Worm (Caenorhabditis elegans): ENCODE results near the gene best-19.

best-19 gene

DNA sequence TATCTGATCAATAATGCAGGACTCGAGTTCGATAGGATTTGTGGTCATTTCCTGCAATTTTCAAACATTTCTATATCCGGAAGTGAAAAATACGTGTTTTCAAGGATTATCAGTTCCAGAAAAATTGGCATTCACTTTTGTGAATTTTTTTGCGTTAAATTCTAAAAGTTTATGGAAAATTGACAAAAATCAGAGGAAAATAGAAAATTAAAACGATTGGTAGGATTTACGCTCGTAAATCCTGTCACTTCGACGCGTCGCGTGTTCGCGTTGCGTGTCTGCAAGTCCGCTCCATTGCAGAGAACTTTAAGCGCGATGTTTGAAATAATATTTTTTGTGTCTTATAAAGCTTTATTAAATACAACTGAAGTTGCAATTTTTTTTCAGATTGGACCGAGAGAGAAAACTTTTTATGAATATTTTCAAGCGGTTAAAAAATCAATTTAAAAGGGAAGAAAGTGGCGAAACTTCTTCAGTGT is 28.0 kb upstream of the best-19 start, which contains the start of gene rcat-1 (continued):
- peak; percentile 98 for TF ChIP-seq lin-15B (tag; optimal IDR thresholded peaks at IDR 0.05)
- TF ChIP-seq nhr-76 (tag; optimal IDR thresholded peaks at IDR 0.05) = no peak
- peak; percentile 43 for TF ChIP-seq fkh-10 (GFP tag; optimal IDR thresholded peaks at IDR 0.05)
- no peak for TF ChIP-seq ceh-9 (tag; optimal IDR thresholded peaks at IDR 0.05)
- no peak for TF ChIP-seq fos-1 (tag; optimal IDR thresholded peaks at IDR 0.05)
- peak; percentile 91 for TF ChIP-seq nfya-1 (tag; optimal IDR thresholded peaks at IDR 0.05; ENCODE audit: insufficient read depth)
- peak; percentile 76 for TF ChIP-seq egl-5 (tag; optimal IDR thresholded peaks at IDR 0.05)
- peak; percentile 77 for TF ChIP-seq nhr-25 (tag; optimal IDR thresholded peaks at IDR 0.05)
- TF ChIP-seq fkh-2 (tag; optimal IDR thresholded peaks at IDR 0.05) = no peak
- peak; percentile 1 for TF ChIP-seq nhr-77 (tag; optimal IDR thresholded peaks at IDR 0.05)
- no peak for TF ChIP-seq ztf-4 (tag; optimal IDR thresholded peaks at IDR 0.05)
- no peak for TF ChIP-seq tbx-2 (tag; optimal IDR thresholded peaks at IDR 0.05)

DNA sequence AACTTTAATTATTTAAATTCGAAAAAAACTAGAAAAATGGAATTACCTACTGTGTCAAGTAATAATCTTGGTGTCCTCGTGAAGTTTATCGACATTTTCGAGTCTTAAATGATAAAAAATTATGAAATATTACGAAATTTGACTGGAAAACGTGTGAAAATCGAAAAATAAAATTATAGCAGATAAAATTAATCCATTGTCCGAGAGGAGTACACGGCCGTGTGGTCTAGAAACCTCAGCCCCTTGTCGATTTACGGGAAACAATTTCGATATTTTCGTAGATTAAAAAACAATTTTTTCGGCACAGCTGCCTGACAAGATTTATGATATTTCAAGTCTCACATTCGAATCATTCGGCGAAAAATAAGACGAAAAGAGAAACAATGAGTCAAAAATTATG is 26.4 kb upstream of the best-19 start, which contains the start of gene R02D3.8:
Gene R02D3.8 (minus strand): TSS at position 109 of the 400 bp plus-strand sequence.
- TF ChIP-seq nhr-237 (tag; optimal IDR thresholded peaks at IDR 0.05) (no peak), lin-15B (tag; optimal IDR thresholded peaks at IDR 0.05) (peak; percentile 64), nfya-1 (tag; optimal IDR thresholded peaks at IDR 0.05; ENCODE audit: insufficient read depth) (peak; percentile 52), snpc-4 (tag; optimal IDR thresholded peaks at IDR 0.05) (no peak), jun-1 (tag; optimal IDR thresholded peaks at IDR 0.05) (no peak), ceh-82 (tag; optimal IDR thresholded peaks at IDR 0.05) (no peak), lsy-12 (tag; optimal IDR thresholded peaks at IDR 0.05) (peak; percentile 17), ceh-9 (tag; optimal IDR thresholded peaks at IDR 0.05) (no peak), elt-3 (tag; optimal IDR thresholded peaks at IDR 0.05) (no peak), fos-1 (tag; optimal IDR thresholded peaks at IDR 0.05) (no peak), nhr-43 (tag; optimal IDR thresholded peaks at IDR 0.05; ENCODE audit: poor library complexity, severe bottlenecking) (peak; percentile 54), pha-4 (tag; optimal IDR thresholded peaks at IDR 0.05) (peak; percentile 35), nhr-23 (tag; optimal IDR thresholded peaks at IDR 0.05) (peak; percentile 57), ama-1 (optimal IDR thresholded peaks at IDR 0.05) (peak; percentile 43), fkh-2 (tag; optimal IDR thresholded peaks at IDR 0.05) (no peak), mml-1 (tag; optimal IDR thresholded peaks at IDR 0.05) (no peak), hmg-11 (tag; optimal IDR thresholded peaks at IDR 0.05) (peak; percentile 24), egl-27 (tag; optimal IDR thresholded peaks at IDR 0.05) (no peak), aly-2 (tag; optimal IDR thresholded peaks at IDR 0.05) (no peak), eor-1 (tag; optimal IDR thresholded peaks at IDR 0.05) (no peak), elt-2 (tag; optimal IDR thresholded peaks at IDR 0.05) (peak; percentile 16), lin-39 (tag; optimal IDR thresholded peaks at IDR 0.05) (peak; percentile 25)

DNA sequence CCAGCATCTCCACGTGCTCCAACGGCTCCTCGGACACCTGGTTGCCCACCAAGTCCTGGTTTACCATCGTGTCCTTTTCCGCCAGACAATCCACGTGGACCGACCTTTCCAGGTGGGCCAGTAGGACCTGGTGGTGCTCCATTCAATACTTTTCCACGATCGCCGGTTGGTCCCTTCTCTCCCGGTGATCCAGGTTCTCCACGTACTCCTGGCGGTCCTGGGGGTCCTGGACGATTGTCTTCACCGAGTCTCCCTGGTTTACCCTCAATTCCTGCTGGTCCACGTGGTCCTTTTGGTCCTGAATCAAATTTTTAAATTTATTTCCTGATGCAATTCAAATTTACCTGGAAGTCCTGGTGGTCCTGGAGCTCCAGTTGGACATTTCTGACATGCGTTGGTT is 25.1 kb upstream of the best-19 start:
- no peak for TF ChIP-seq mdl-1 (tag; optimal IDR thresholded peaks at IDR 0.05)
- no peak for TF ChIP-seq eor-1 (tag; optimal IDR thresholded peaks at IDR 0.05)
- no peak for TF ChIP-seq nhr-28 (tag; optimal IDR thresholded peaks at IDR 0.05)
- TF ChIP-seq aly-2 (tag; optimal IDR thresholded peaks at IDR 0.05) = no peak
- no peak for TF ChIP-seq nhr-76 (tag; optimal IDR thresholded peaks at IDR 0.05)
- no peak for TF ChIP-seq ceh-82 (tag; optimal IDR thresholded peaks at IDR 0.05)

DNA sequence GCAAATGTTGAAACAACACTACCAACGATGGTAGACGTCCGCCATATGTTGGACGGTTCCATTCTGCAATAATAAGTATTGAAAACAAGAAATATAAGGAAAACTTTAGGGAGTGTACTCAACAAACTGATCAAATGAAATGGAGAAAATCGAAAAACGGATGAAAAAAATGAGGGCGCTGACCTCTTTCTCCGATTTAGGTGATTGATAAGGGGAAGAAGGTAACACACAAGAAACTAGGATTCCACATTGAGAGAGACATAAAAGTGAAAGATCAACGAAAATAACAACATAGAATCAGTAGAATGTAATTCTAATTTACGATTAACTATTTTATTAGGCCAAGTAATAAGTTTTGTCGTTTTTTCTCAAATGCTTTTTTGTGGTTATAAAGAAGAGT is 24.3 kb upstream of the best-19 start, which contains the start of gene dpy-9:
Gene dpy-9 (minus strand): TSS at position 63 of the 400 bp plus-strand sequence.
- TF ChIP-seq nhr-23 (tag; optimal IDR thresholded peaks at IDR 0.05) (peak; percentile 92), ama-1 (optimal IDR thresholded peaks at IDR 0.05) (no peak), fkh-2 (tag; optimal IDR thresholded peaks at IDR 0.05) (no peak)

DNA sequence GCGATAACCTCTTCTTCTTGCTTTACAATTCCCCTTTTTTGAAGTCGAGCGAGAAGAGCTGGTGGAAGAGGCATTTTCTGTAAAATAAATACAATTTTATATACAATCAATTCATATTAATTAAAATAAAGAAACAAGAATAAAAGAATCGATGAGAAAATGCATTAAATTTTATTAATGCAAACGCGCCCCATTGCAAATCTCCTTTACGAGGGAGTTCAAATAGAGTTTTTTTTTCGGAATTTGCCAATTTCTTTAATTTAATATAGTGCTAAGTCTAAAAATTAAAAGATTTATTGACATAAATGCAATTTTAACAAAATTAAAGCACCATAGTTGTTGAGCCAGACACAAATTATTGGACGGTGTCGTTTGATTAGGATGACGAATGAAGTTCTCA is 21.8 kb upstream of the best-19 start, which contains the start of gene pqbp-1.1:
Gene pqbp-1.1 (minus strand): TSS at position 77 of the 400 bp plus-strand sequence.
- TF ChIP-seq snpc-4 (tag; optimal IDR thresholded peaks at IDR 0.05) (peak; percentile 37), ceh-28 (tag; optimal IDR thresholded peaks at IDR 0.05) (peak; percentile 61), sea-2 (GFP tag; optimal IDR thresholded peaks at IDR 0.05) (no peak), nhr-237 (tag; optimal IDR thresholded peaks at IDR 0.05) (no peak), pha-4 (tag; optimal IDR thresholded peaks at IDR 0.05) (peak; percentile 85), lin-15B (tag; optimal IDR thresholded peaks at IDR 0.05) (peak; percentile 68), nfya-1 (tag; optimal IDR thresholded peaks at IDR 0.05; ENCODE audit: insufficient read depth) (peak; percentile 43), nhr-23 (tag; optimal IDR thresholded peaks at IDR 0.05) (peak; percentile 46)
